Worm (Caenorhabditis elegans): Measurements from ENCODE around the gene Y73F8A.32.

The Y73F8A.32 gene

ce11 chrIV:15561223-15561656 is 40.0 kb upstream of the Y73F8A.32 start (continued):
- peak; percentile 31 for TF ChIP-seq ceh-48 (tag; optimal IDR thresholded peaks at IDR 0.05)
- no peak for TF ChIP-seq ceh-9 (tag; optimal IDR thresholded peaks at IDR 0.05)
- TF ChIP-seq sdc-2 (tag; optimal IDR thresholded peaks at IDR 0.05), result peak; percentile 26
- no peak for TF ChIP-seq C38D4.7 (GFP tag; optimal IDR thresholded peaks at IDR 0.05)
- TF ChIP-seq pat-9 (tag; optimal IDR thresholded peaks at IDR 0.05), result no peak
- TF ChIP-seq fkh-6 (tag; optimal IDR thresholded peaks at IDR 0.05), result no peak
- no peak for TF ChIP-seq ceh-22 (tag; optimal IDR thresholded peaks at IDR 0.05)
- peak; percentile 19 for TF ChIP-seq T23F11.4 (GFP tag; optimal IDR thresholded peaks at IDR 0.05)
- peak; percentile 61 for TF ChIP-seq ceh-31 (tag; optimal IDR thresholded peaks at IDR 0.05)
- TF ChIP-seq elt-4 (tag; optimal IDR thresholded peaks at IDR 0.05), result no peak
- TF ChIP-seq ahr-1 (tag; optimal IDR thresholded peaks at IDR 0.05), result no peak
- TF ChIP-seq hlh-13 (GFP tag; optimal IDR thresholded peaks at IDR 0.05), result no peak
- no peak for TF ChIP-seq gmeb-2 (tag; optimal IDR thresholded peaks at IDR 0.05)
- TF ChIP-seq rnt-1 (tag; optimal IDR thresholded peaks at IDR 0.05), result peak; percentile 2
- TF ChIP-seq ama-1 (optimal IDR thresholded peaks at IDR 0.05), result no peak
- TF ChIP-seq ceh-19 (GFP tag; optimal IDR thresholded peaks at IDR 0.05), result no peak

- TF ChIP-seq elt-4 (tag; optimal IDR thresholded peaks at IDR 0.05), result no peak
- TF ChIP-seq pha-2 (tag; optimal IDR thresholded peaks at IDR 0.05), result no peak
- no peak for TF ChIP-seq pat-9 (tag; optimal IDR thresholded peaks at IDR 0.05)
- no peak for TF ChIP-seq pag-3 (tag; optimal IDR thresholded peaks at IDR 0.05; ENCODE audit: borderline replicate concordance)
- no peak for TF ChIP-seq ceh-9 (tag; optimal IDR thresholded peaks at IDR 0.05)
- TF ChIP-seq elt-2 (tag; optimal IDR thresholded peaks at IDR 0.05), result peak; percentile 92
These were observed 37.8 kb upstream of the Y73F8A.32 start for ce11 chrIV:15559065-15559464.

- TF ChIP-seq sdc-2 (tag; optimal IDR thresholded peaks at IDR 0.05) (no peak), ref-2 (tag; optimal IDR thresholded peaks at IDR 0.05) (no peak), ztf-16 (tag; optimal IDR thresholded peaks at IDR 0.05) (no peak), ceh-48 (tag; optimal IDR thresholded peaks at IDR 0.05) (no peak), ceh-34 (tag; optimal IDR thresholded peaks at IDR 0.05) (no peak), dmd-4 (tag; optimal IDR thresholded peaks at IDR 0.05; ENCODE audit: borderline replicate concordance) (no peak), dve-1 (tag; optimal IDR thresholded peaks at IDR 0.05) (no peak), unc-86 (tag; optimal IDR thresholded peaks at IDR 0.05) (no peak), unc-42 (tag; optimal IDR thresholded peaks at IDR 0.05) (no peak), lim-6 (tag; optimal IDR thresholded peaks at IDR 0.05) (no peak), C08G9.2 (tag; optimal IDR thresholded peaks at IDR 0.05) (no peak), unc-3 (GFP tag; conservative IDR thresholded peaks at IDR 0.05) (no peak), unc-3 (tag; optimal IDR thresholded peaks at IDR 0.05) (no peak), mec-3 (tag; optimal IDR thresholded peaks at IDR 0.05; ENCODE audit: borderline replicate concordance) (no peak)
These were observed 33.5 kb upstream of the Y73F8A.32 start for ce11 chrIV:15554771-15555170.

ce11 chrIV:15539447-15539994 is 18.3 kb upstream of the Y73F8A.32 start, which contains the start of gene Y73F8A.35:
Y73F8A.35 (minus strand) TSS chrIV:15539944.
- TF ChIP-seq mec-3 (tag; optimal IDR thresholded peaks at IDR 0.05; ENCODE audit: borderline replicate concordance) (no peak), fkh-10 (GFP tag; optimal IDR thresholded peaks at IDR 0.05) (no peak), tbx-2 (tag; optimal IDR thresholded peaks at IDR 0.05) (no peak), ttx-3 (tag; optimal IDR thresholded peaks at IDR 0.05) (no peak), pax-1 (tag; optimal IDR thresholded peaks at IDR 0.05) (no peak), pag-3 (tag; optimal IDR thresholded peaks at IDR 0.05; ENCODE audit: borderline replicate concordance) (no peak)

ce11 chrIV:15537338-15537737 is 16.1 kb upstream of the Y73F8A.32 start:
- TF ChIP-seq hlh-30 (tag; optimal IDR thresholded peaks at IDR 0.05; ENCODE audit: insufficient read depth), result no peak
- TF ChIP-seq pros-1 (tag; optimal IDR thresholded peaks at IDR 0.05), result no peak
- TF ChIP-seq Y22D7AL.16 (tag; optimal IDR thresholded peaks at IDR 0.05), result no peak
- TF ChIP-seq madf-2 (tag; optimal IDR thresholded peaks at IDR 0.05), result no peak
- TF ChIP-seq ceh-30 (tag; optimal IDR thresholded peaks at IDR 0.05), result no peak
- TF ChIP-seq ztf-16 (tag; optimal IDR thresholded peaks at IDR 0.05), result no peak
- TF ChIP-seq ceh-18 (tag; optimal IDR thresholded peaks at IDR 0.05), result no peak
- TF ChIP-seq unc-42 (tag; optimal IDR thresholded peaks at IDR 0.05), result no peak
- no peak for TF ChIP-seq npax-4 (tag; optimal IDR thresholded peaks at IDR 0.05)
- no peak for TF ChIP-seq C38D4.7 (GFP tag; optimal IDR thresholded peaks at IDR 0.05)
- no peak for TF ChIP-seq ama-1 (optimal IDR thresholded peaks at IDR 0.05)
